Worm (Caenorhabditis elegans) whole organism, L2 larva: ENCODE results near the gene gop-1.

ENCODE experiments used
- lin-13 ChIP-seq: fragments of 150-350 bp; optimal IDR thresholded peaks from 2 replicates; lab custom pipeline; 2014; ENCODE audit warnings: missing biosample characterization, missing genetic modification reagents, missing genetic modification characterization
- nhr-77 ChIP-seq: fragments of 150-350 bp; optimal IDR thresholded peaks from 2 replicates; lab custom pipeline; 2014; ENCODE audit warnings: missing biosample characterization, missing genetic modification characterization
- unc-62 ChIP-seq: fragments of 150-350 bp; optimal IDR thresholded peaks from 2 replicates; lab custom pipeline; 2014; ENCODE audit warnings: missing biosample characterization, missing genetic modification reagents, missing genetic modification characterization
- zag-1 ChIP-seq: fragments of 150-350 bp; optimal IDR thresholded peaks from 2 replicates; lab custom pipeline; 2014; ENCODE audit warnings: missing biosample characterization, missing genetic modification characterization
- ztf-4 ChIP-seq: fragments of 150-350 bp; optimal IDR thresholded peaks from 2 replicates; lab custom pipeline; 2014; ENCODE audit warnings: missing biosample characterization, missing genetic modification characterization

- TF ChIP-seq ztf-4 (tag; lab: Kevin White, UChicago) (no peak), nhr-77 (tag; lab: Kevin White, UChicago) (no peak), unc-62 (GFP tag; lab: Kevin White, UChicago) (no peak), zag-1 (tag; lab: Kevin White, UChicago) (no peak), lin-13 (GFP tag; lab: Kevin White, UChicago) (no peak)
Measured at ce11 chrIII:5225321-5225720, 28.9 kb upstream of the gop-1 start, which contains the start of gene nex-1.
